Worm (Caenorhabditis elegans) whole organism, early embryonic: ENCODE measurements around the gene oac-22.

Source experiments
- B0310.2 ChIP-seq: sonication (generic microtip); optimal IDR thresholded peaks from 2 replicates; lab custom pipeline; 2016; ENCODE audit warnings: mild to moderate bottlenecking, missing genetic modification characterization, missing compliant biosample characterization
- F13C5.2 ChIP-seq: sonication (generic microtip); optimal IDR thresholded peaks from 2 replicates; lab custom pipeline; 2017; ENCODE audit warnings: mild to moderate bottlenecking, missing genetic modification characterization, inconsistent platforms, missing compliant biosample characterization
- aly-1 ChIP-seq: sonication (generic microtip); optimal IDR thresholded peaks from 2 replicates; lab custom pipeline; 2016; ENCODE audit warnings: missing genetic modification characterization, missing compliant biosample characterization
- ama-1 ChIP-seq: fragments of 150-350 bp; optimal IDR thresholded peaks from 2 replicates; lab custom pipeline; 2014
- ceh-13 ChIP-seq: fragments of 200-800 bp; sonication (Bioruptor generic); optimal IDR thresholded peaks from 2 replicates; lab custom pipeline; 2018; ENCODE audit warnings: mild to moderate bottlenecking, missing genetic modification characterization, missing compliant biosample characterization
- ceh-36 ChIP-seq: sonication (generic microtip); optimal IDR thresholded peaks from 2 replicates; lab custom pipeline; 2016; ENCODE audit warnings: missing genetic modification characterization, inconsistent platforms, missing compliant biosample characterization
- ets-7 ChIP-seq: sonication (generic microtip); optimal IDR thresholded peaks from 2 replicates; lab custom pipeline; 2016; ENCODE audit warnings: missing genotype, missing genetic modification characterization, missing compliant biosample characterization
- flt-1 ChIP-seq: fragments of 200-800 bp; sonication (Bioruptor generic); IDR thresholded peaks from 2 replicates; pipeline ENCODE4 v1.3.6; 2022; ENCODE audit warnings: missing genetic modification characterization, missing compliant biosample characterization
- hmbx-1 ChIP-seq: sonication (generic microtip); optimal IDR thresholded peaks from 2 replicates; lab custom pipeline; 2016; ENCODE audit warnings: mild to moderate bottlenecking, missing genetic modification characterization, missing compliant biosample characterization
- hmg-4 ChIP-seq: fragments of 200-800 bp; sonication (Bioruptor generic); optimal IDR thresholded peaks from 2 replicates; lab custom pipeline; 2018; ENCODE audit warnings: mild to moderate bottlenecking, missing genetic modification characterization, missing compliant biosample characterization
- hnd-1 ChIP-seq: sonication (generic microtip); optimal IDR thresholded peaks from 2 replicates; lab custom pipeline; 2016; ENCODE audit warnings: missing genetic modification characterization, missing compliant biosample characterization
- pes-1 ChIP-seq: fragments of 200-800 bp; sonication (Bioruptor generic); IDR thresholded peaks from 2 replicates; pipeline ENCODE4 v1.3.6; 2022; ENCODE audit warnings: missing genetic modification reagents, missing genetic modification characterization, missing compliant biosample characterization
- scrt-1 ChIP-seq: fragments of 200-800 bp; sonication (Bioruptor generic); IDR thresholded peaks from 2 replicates; pipeline ENCODE4 v1.3.6; 2022; ENCODE audit warnings: missing genetic modification characterization, missing compliant biosample characterization
- sea-1 ChIP-seq: fragments of 200-800 bp; sonication (Bioruptor generic); conservative IDR thresholded peaks from 2 replicates; pipeline ENCODE4 v1.3.6; 2022; ENCODE audit warnings: missing genetic modification characterization, missing compliant biosample characterization
- tbx-11 ChIP-seq: fragments of 200-800 bp; sonication (Bioruptor generic); IDR thresholded peaks from 2 replicates; pipeline ENCODE4 v1.3.6; 2022; ENCODE audit warnings: missing genetic modification characterization, missing compliant biosample characterization
- tbx-37 ChIP-seq: fragments of 200-800 bp; sonication (Bioruptor generic); conservative IDR thresholded peaks from 2 replicates; pipeline ENCODE4 v1.3.6; 2022; ENCODE audit warnings: missing genetic modification reagents, missing genetic modification characterization, missing compliant biosample characterization
- tra-4 ChIP-seq: sonication (generic microtip); optimal IDR thresholded peaks from 2 replicates; lab custom pipeline; 2017; ENCODE audit warnings: missing genetic modification characterization, missing compliant biosample characterization

oac-22 gene

ce11 chrIV:3853557-3853956 is 31.9 kb upstream of the oac-22 start:
- TF ChIP-seq F13C5.2 (tag; lab: Kevin White, UChicago) (no peak), hmg-4 (no peak)

- TF ChIP-seq ceh-13 (GFP tag; lab: Kevin White, UChicago) (no peak), aly-1 (peak; percentile 20)
Observed at ce11 chrIV:3854606-3855005, 30.9 kb upstream of the oac-22 start.

- no peak for TF ChIP-seq tbx-11 (GFP tag; lab: Robert Waterston, UW)
- TF ChIP-seq hnd-1 (tag; lab: Kevin White, UChicago): no peak
- TF ChIP-seq ama-1 (lab: Kevin White, UChicago): no peak
- TF ChIP-seq F13C5.2 (tag; lab: Kevin White, UChicago): no peak
- TF ChIP-seq pes-1 (GFP tag; lab: Robert Waterston, UW): no peak
- TF ChIP-seq aly-1: no peak
- no peak for TF ChIP-seq hmg-4
- no peak for TF ChIP-seq ceh-13 (GFP tag; lab: Kevin White, UChicago)
- no peak for TF ChIP-seq ceh-36 (tag; lab: Kevin White, UChicago)
- no peak for TF ChIP-seq sea-1 (GFP tag; lab: Robert Waterston, UW)
- no peak for TF ChIP-seq tra-4 (tag; lab: Kevin White, UChicago)
- no peak for TF ChIP-seq tbx-37 (GFP tag; lab: Robert Waterston, UW)
- TF ChIP-seq scrt-1 (GFP tag; lab: Robert Waterston, UW): no peak
Observed at ce11 chrIV:3855543-3855942, 29.9 kb upstream of the oac-22 start, which contains the start of gene zag-1. Gene zag-1, plus strand, starts transcription at chrIV:3855843.

ce11 chrIV:3856190-3856589 is 29.3 kb upstream of the oac-22 start:
- TF ChIP-seq hmg-4 (peak; percentile 15), pes-1 (GFP tag; lab: Robert Waterston, UW) (0 out of 2 replicates have a peak, but pooled peaks have one; percentile 18), scrt-1 (GFP tag; lab: Robert Waterston, UW) (no peak)

- TF ChIP-seq tbx-11 (GFP tag; lab: Robert Waterston, UW): no peak
Observed at ce11 chrIV:3857999-3858552, 27.4 kb upstream of the oac-22 start.

ce11 chrIV:3859552-3859951 is 25.9 kb upstream of the oac-22 start:
- TF ChIP-seq tra-4 (tag; lab: Kevin White, UChicago): no peak
- no peak for TF ChIP-seq flt-1 (GFP tag; lab: Robert Waterston, UW)

- TF ChIP-seq F13C5.2 (tag; lab: Kevin White, UChicago) (no peak), B0310.2 (no peak), hmbx-1 (tag; lab: Kevin White, UChicago) (no peak), flt-1 (GFP tag; lab: Robert Waterston, UW) (no peak), scrt-1 (GFP tag; lab: Robert Waterston, UW) (no peak), tbx-11 (GFP tag; lab: Robert Waterston, UW) (no peak), sea-1 (GFP tag; lab: Robert Waterston, UW) (no peak), tbx-37 (GFP tag; lab: Robert Waterston, UW) (no peak), aly-1 (no peak), ets-7 (tag; lab: Kevin White, UChicago) (no peak), tra-4 (tag; lab: Kevin White, UChicago) (no peak), ceh-13 (GFP tag; lab: Kevin White, UChicago) (no peak), hnd-1 (tag; lab: Kevin White, UChicago) (no peak), ama-1 (lab: Kevin White, UChicago) (no peak), hmg-4 (no peak), ceh-36 (tag; lab: Kevin White, UChicago) (no peak), pes-1 (GFP tag; lab: Robert Waterston, UW) (no peak)
Observed at ce11 chrIV:3860419-3860818, 25.1 kb upstream of the oac-22 start.

- TF ChIP-seq tra-4 (tag; lab: Kevin White, UChicago): no peak
- no peak for TF ChIP-seq hmbx-1 (tag; lab: Kevin White, UChicago)
Observed at ce11 chrIV:3862948-3863347, 22.5 kb upstream of the oac-22 start.

ce11 chrIV:3864944-3865343 is 20.5 kb upstream of the oac-22 start, which contains the start of gene aat-8:
Gene aat-8, minus strand, starts transcription at chrIV:3865044.
- TF ChIP-seq hmg-4 (no peak), sea-1 (GFP tag; lab: Robert Waterston, UW) (no peak), F13C5.2 (tag; lab: Kevin White, UChicago) (no peak), B0310.2 (no peak), tbx-11 (GFP tag; lab: Robert Waterston, UW) (no peak), hnd-1 (tag; lab: Kevin White, UChicago) (no peak), ceh-36 (tag; lab: Kevin White, UChicago) (no peak), tra-4 (tag; lab: Kevin White, UChicago) (no peak), ceh-13 (GFP tag; lab: Kevin White, UChicago) (no peak), scrt-1 (GFP tag; lab: Robert Waterston, UW) (no peak), pes-1 (GFP tag; lab: Robert Waterston, UW) (no peak)
